Fruit fly (Drosophila melanogaster) whole organism, embryonic: ENCODE results near the gene sqh.
A peak's percentile ranks its signal among the peaks of the same experiment; 100 is the strongest.

Experiments used
- Abd-B ChIP-seq: fragments of 200-800 bp; sonication (Bioruptor generic); optimal IDR thresholded peaks from 2 replicates; lab custom pipeline; 2018; ENCODE audit warnings: missing biosample characterization, mild to moderate bottlenecking, missing genetic modification characterization, moderate library complexity
- Asciz ChIP-seq: fragments of 200-800 bp; sonication (Bioruptor generic); optimal IDR thresholded peaks from 2 replicates; lab custom pipeline; 2017; ENCODE audit warnings: missing biosample characterization, mild to moderate bottlenecking, missing genetic modification characterization, missing genetic modification reagents
- Atf-2 ChIP-seq: fragments of 200-800 bp; sonication (Bioruptor generic); optimal IDR thresholded peaks from 2 replicates; lab custom pipeline; 2016; ENCODE audit warnings: missing biosample characterization, missing genetic modification characterization
- Atf3 ChIP-seq: fragments of 200-800 bp; sonication (Bioruptor generic); optimal IDR thresholded peaks from 3 replicates; lab custom pipeline; 2016; ENCODE audit warnings: missing biosample characterization, missing genetic modification characterization
- Bgb ChIP-seq: fragments of 200-800 bp; sonication (Bioruptor generic); IDR thresholded peaks from 2 replicates; pipeline ENCODE4 v1.3.6; 2022; ENCODE audit warnings: missing biosample characterization, missing genetic modification characterization; ENCODE audit not compliant: partially characterized antibody
- CG10979 ChIP-seq: fragments of 200-800 bp; sonication (Bioruptor generic); optimal IDR thresholded peaks from 2 replicates; lab custom pipeline; 2018; ENCODE audit warnings: missing biosample characterization, mild to moderate bottlenecking, missing genetic modification characterization, moderate library complexity
- CG11696 ChIP-seq: fragments of 200-800 bp; sonication (Bioruptor generic); IDR thresholded peaks from 2 replicates; pipeline ENCODE4 v1.3.6; 2022; ENCODE audit warnings: missing biosample characterization, missing genetic modification characterization
- CG12659 ChIP-seq: fragments of 200-800 bp; sonication (Bioruptor generic); optimal IDR thresholded peaks from 3 replicates; lab custom pipeline; 2017; ENCODE audit warnings: mild to moderate bottlenecking, missing biosample characterization, missing genetic modification reagents, missing genetic modification characterization
- CG13296 ChIP-seq: fragments of 200-800 bp; sonication (Bioruptor generic); optimal IDR thresholded peaks from 3 replicates; lab custom pipeline; 2018; ENCODE audit warnings: missing biosample characterization, mild to moderate bottlenecking, missing genetic modification characterization
- CG13894 ChIP-seq: fragments of 200-800 bp; sonication (Bioruptor generic); optimal IDR thresholded peaks from 3 replicates; lab custom pipeline; 2018; ENCODE audit warnings: missing biosample characterization, mild to moderate bottlenecking, missing genetic modification characterization, moderate library complexity
- CG14014 ChIP-seq: fragments of 200-800 bp; sonication (Bioruptor generic); IDR thresholded peaks from 2 replicates; pipeline ENCODE4 v1.3.6; 2022; ENCODE audit warnings: missing biosample characterization, missing genetic modification characterization
- CG16815 ChIP-seq: fragments of 200-800 bp; sonication (Bioruptor generic); optimal IDR thresholded peaks from 3 replicates; lab custom pipeline; 2017; ENCODE audit warnings: missing biosample characterization, mild to moderate bottlenecking, missing genetic modification characterization
- CG17568 ChIP-seq: fragments of 200-800 bp; sonication (Bioruptor generic); optimal IDR thresholded peaks from 2 replicates; lab custom pipeline; 2018; ENCODE audit warnings: missing biosample characterization, mild to moderate bottlenecking, missing genetic modification characterization, moderate library complexity
- CG17612 ChIP-seq: fragments of 200-800 bp; sonication (Bioruptor generic); IDR thresholded peaks from 2 replicates; pipeline ENCODE4 v1.3.6; 2022; ENCODE audit warnings: missing biosample characterization, missing genetic modification characterization
- CG17802 ChIP-seq: fragments of 200-800 bp; sonication (Bioruptor generic); optimal IDR thresholded peaks from 2 replicates; lab custom pipeline; 2018; ENCODE audit warnings: missing biosample characterization, mild to moderate bottlenecking, missing genetic modification characterization, moderate library complexity
- CG2129 ChIP-seq: fragments of 200-800 bp; sonication (Bioruptor generic); IDR thresholded peaks from 2 replicates; pipeline ENCODE4 v1.3.6; 2022; ENCODE audit warnings: missing biosample characterization, missing genetic modification characterization; ENCODE audit not compliant: partially characterized antibody
- CG2875 ChIP-seq: fragments of 200-800 bp; sonication (Bioruptor generic); optimal IDR thresholded peaks from 2 replicates; lab custom pipeline; 2017; ENCODE audit warnings: missing biosample characterization, mild to moderate bottlenecking, missing genetic modification characterization, missing genetic modification reagents
- CG31224 ChIP-seq: fragments of 200-800 bp; sonication (Bioruptor generic); IDR thresholded peaks from 2 replicates; pipeline ENCODE4 v1.3.6; 2022; ENCODE audit warnings: missing biosample characterization, missing genetic modification characterization
- CG3726 ChIP-seq: fragments of 200-800 bp; sonication (Bioruptor generic); IDR thresholded peaks from 3 replicates; pipeline ENCODE4, ENCODE4 v1.3.6; 2022; ENCODE audit warnings: missing biosample characterization, missing genetic modification characterization
- CG3838 ChIP-seq: fragments of 200-800 bp; sonication (Bioruptor generic); optimal IDR thresholded peaks from 3 replicates; lab custom pipeline; 2016; ENCODE audit warnings: missing biosample characterization, missing genetic modification characterization
- CG4282 ChIP-seq: fragments of 200-800 bp; sonication (Bioruptor generic); optimal IDR thresholded peaks from 2 replicates; lab custom pipeline; 2016; ENCODE audit warnings: missing biosample characterization, missing genetic modification characterization
- CG6854 ChIP-seq: fragments of 200-800 bp; sonication (Bioruptor generic); optimal IDR thresholded peaks from 3 replicates; lab custom pipeline; 2017; ENCODE audit warnings: missing biosample characterization, mild to moderate bottlenecking, missing genetic modification characterization
- CG7556 ChIP-seq: fragments of 200-800 bp; sonication (Bioruptor generic); optimal IDR thresholded peaks from 2 replicates; lab custom pipeline; 2017; ENCODE audit warnings: missing biosample characterization, mild to moderate bottlenecking, missing genetic modification characterization
- CrebB ChIP-seq: fragments of 200-800 bp; sonication (Bioruptor generic); optimal IDR thresholded peaks from 3 replicates; lab custom pipeline; 2018; ENCODE audit warnings: missing biosample characterization, mild to moderate bottlenecking, missing genetic modification characterization
- Dip3 ChIP-seq: fragments of 200-800 bp; sonication (Bioruptor generic); optimal IDR thresholded peaks from 3 replicates; lab custom pipeline; 2016; ENCODE audit warnings: missing biosample characterization, missing genetic modification characterization
- Drgx ChIP-seq: fragments of 200-800 bp; sonication (Bioruptor generic); IDR thresholded peaks from 2 replicates; pipeline ENCODE4 v1.3.6; 2022; ENCODE audit warnings: missing biosample characterization, missing genetic modification characterization
- Ets65A ChIP-seq: fragments of 200-800 bp; sonication (Bioruptor generic); peaks from one replicate; lab custom pipeline; 2016; ENCODE audit warnings: missing biosample characterization, missing genetic modification characterization
- Hr39 ChIP-seq: fragments of >200 bp; optimal IDR thresholded peaks from 2 replicates; lab custom pipeline; 2017
- Jarid2 ChIP-seq: fragments of 200-800 bp; sonication (Bioruptor generic); optimal IDR thresholded peaks from 3 replicates; lab custom pipeline; 2017; ENCODE audit warnings: mild to moderate bottlenecking, missing biosample characterization, missing genetic modification reagents, missing genetic modification characterization
- NK7.1 ChIP-seq: fragments of 200-800 bp; sonication (Bioruptor generic); optimal IDR thresholded peaks from 3 replicates; lab custom pipeline; 2016; ENCODE audit warnings: missing biosample characterization, missing genetic modification characterization
- Oli ChIP-seq: fragments of 200-800 bp; sonication (Bioruptor generic); optimal IDR thresholded peaks from 2 replicates; lab custom pipeline; 2018; ENCODE audit warnings: missing biosample characterization, mild to moderate bottlenecking, missing genetic modification characterization, moderate library complexity
- ash1 ChIP-seq: fragments of 200-800 bp; sonication (Bioruptor generic); optimal IDR thresholded peaks from 2 replicates; lab custom pipeline; 2018; ENCODE audit warnings: missing biosample characterization, mild to moderate bottlenecking, missing genetic modification characterization
- corto ChIP-seq: fragments of 200-800 bp; sonication (Bioruptor generic); optimal IDR thresholded peaks from 2 replicates; lab custom pipeline; 2016; ENCODE audit warnings: missing biosample characterization, mild to moderate bottlenecking, missing genetic modification characterization, moderate library complexity
- dati ChIP-seq: fragments of 200-800 bp; sonication (Bioruptor generic); IDR thresholded peaks from 2 replicates; pipeline ENCODE4 v1.3.6; 2022; ENCODE audit warnings: missing biosample characterization, missing genetic modification characterization
- dpn ChIP-seq, 2 experiments: fragments of 200-800 bp; sonication (Bioruptor generic); optimal IDR thresholded peaks; 3 replicates each; lab custom pipeline; 2016; ENCODE audit warnings: missing biosample characterization in 2 of 2, missing genetic modification characterization in 2 of 2
- ems ChIP-seq: fragments of 200-800 bp; sonication (Bioruptor generic); optimal IDR thresholded peaks from 3 replicates; lab custom pipeline; 2016; ENCODE audit warnings: missing biosample characterization, missing genetic modification characterization
- jing ChIP-seq: fragments of 200-800 bp; sonication (Bioruptor generic); optimal IDR thresholded peaks from 2 replicates; lab custom pipeline; 2018; ENCODE audit warnings: missing biosample characterization, mild to moderate bottlenecking, missing genetic modification characterization
- ken ChIP-seq: fragments of 200-800 bp; sonication (Bioruptor generic); IDR thresholded peaks from 3 replicates; pipeline ENCODE4 v1.3.6; 2022; ENCODE audit warnings: missing biosample characterization, missing genetic modification characterization
- maf-S ChIP-seq: fragments of 200-800 bp; sonication (Bioruptor generic); optimal IDR thresholded peaks from 2 replicates; lab custom pipeline; 2016; ENCODE audit warnings: missing biosample characterization, missing genetic modification characterization
- mld ChIP-seq: fragments of 200-800 bp; sonication (Bioruptor generic); IDR thresholded peaks from 3 replicates; pipeline ENCODE4 v1.3.6; 2022; ENCODE audit warnings: missing biosample characterization, missing genetic modification characterization; ENCODE audit not compliant: partially characterized antibody
- nerfin-1 ChIP-seq: fragments of 200-800 bp; sonication (Bioruptor generic); optimal IDR thresholded peaks from 3 replicates; lab custom pipeline; 2019; ENCODE audit warnings: missing biosample characterization, mild to moderate bottlenecking, missing genetic modification characterization, moderate library complexity
- nerfin-2 ChIP-seq: fragments of 200-800 bp; sonication (Bioruptor generic); IDR thresholded peaks from 2 replicates; pipeline ENCODE4 v1.3.6; 2022; ENCODE audit warnings: missing biosample characterization, missing genetic modification characterization; ENCODE audit not compliant: partially characterized antibody
- schlank ChIP-seq: fragments of 200-800 bp; sonication (Bioruptor generic); optimal IDR thresholded peaks from 2 replicates; lab custom pipeline; 2018; ENCODE audit warnings: missing biosample characterization, mild to moderate bottlenecking, missing genetic modification characterization
- sd ChIP-seq: fragments of 200-800 bp; sonication (Bioruptor generic); optimal IDR thresholded peaks from 3 replicates; lab custom pipeline; 2018; ENCODE audit warnings: missing biosample characterization, mild to moderate bottlenecking, missing genetic modification characterization, moderate library complexity
- sim ChIP-seq: fragments of 200-800 bp; sonication (Bioruptor generic); IDR thresholded peaks from 2 replicates; pipeline ENCODE4 v1.3.6; 2022; ENCODE audit warnings: missing biosample characterization, missing genetic modification characterization
- sima ChIP-seq: fragments of 200-800 bp; sonication (Bioruptor generic); optimal IDR thresholded peaks from 2 replicates; lab custom pipeline; 2016; ENCODE audit warnings: missing biosample characterization, missing genetic modification characterization
- slp2 ChIP-seq: fragments of 200-800 bp; sonication (Bioruptor generic); optimal IDR thresholded peaks from 2 replicates; lab custom pipeline; 2016; ENCODE audit warnings: missing biosample characterization, missing genetic modification characterization
- stwl ChIP-seq: fragments of 200-800 bp; sonication (Bioruptor generic); optimal IDR thresholded peaks from 3 replicates; lab custom pipeline; 2018; ENCODE audit warnings: missing biosample characterization, mild to moderate bottlenecking, missing genetic modification characterization, moderate library complexity
- trem ChIP-seq: fragments of 200-800 bp; optimal IDR thresholded peaks from 3 replicates; lab custom pipeline; 2019; ENCODE audit warnings: missing biosample characterization, mild to moderate bottlenecking, missing genetic modification characterization, moderate library complexity
- unpg ChIP-seq: fragments of 200-800 bp; sonication (Bioruptor generic); optimal IDR thresholded peaks from 3 replicates; lab custom pipeline; 2018; ENCODE audit warnings: missing biosample characterization, mild to moderate bottlenecking, missing genetic modification characterization, moderate library complexity
- zfh2 ChIP-seq: fragments of 200-800 bp; sonication (Bioruptor generic); optimal IDR thresholded peaks from 2 replicates; lab custom pipeline; 2016; ENCODE audit warnings: missing biosample characterization, missing genetic modification characterization

Gene sqh

dm6 chrX:6263614-6264130 is 38.7 kb upstream of the sqh start (continued):
- no peak for TF ChIP-seq CG3726 (GFP tag; lab: Robert Waterston, UW)
- peak; percentile 78 for TF ChIP-seq Asciz (GFP tag; lab: Kevin White, UChicago)
- TF ChIP-seq CG10979 (tag; lab: Kevin White, UChicago) = peak; percentile 69
- peak; percentile 75 for TF ChIP-seq unpg
- no peak for TF ChIP-seq sim (GFP tag; lab: Robert Waterston, UW)
- peak; percentile 24 for TF ChIP-seq Atf-2 (GFP tag; lab: Kevin White, UChicago)
- TF ChIP-seq sd (tag; lab: Kevin White, UChicago) = peak; percentile 97
- TF ChIP-seq CG2875 (GFP tag; lab: Kevin White, UChicago) = peak; percentile 37
- TF ChIP-seq zfh2 (GFP tag; lab: Kevin White, UChicago) = peak; percentile 37
- TF ChIP-seq CrebB = peak; percentile 61
- TF ChIP-seq CG3838 = peak; percentile 33
- no peak for TF ChIP-seq dati (GFP tag; lab: Robert Waterston, UW)
- no peak for TF ChIP-seq Hr39
- TF ChIP-seq CG6854 (GFP tag; lab: Kevin White, UChicago) = peak; percentile 83
- TF ChIP-seq CG13894 (tag; lab: Kevin White, UChicago) = peak; percentile 51
- peak; percentile 85 for TF ChIP-seq CG12659 (GFP tag; lab: Kevin White, UChicago)
- TF ChIP-seq dpn (GFP tag; optimal IDR thresholded peaks at IDR 0.05; lab: Kevin White, UChicago) = peak; percentile 42 to 63
- TF ChIP-seq corto = no peak
- TF ChIP-seq mld = no peak
- peak; percentile 84 for TF ChIP-seq Oli (tag; lab: Kevin White, UChicago)
- TF ChIP-seq jing = peak; percentile 49
- TF ChIP-seq CG4282 (GFP tag; lab: Kevin White, UChicago) = no peak
- TF ChIP-seq nerfin-2 (GFP tag; lab: Robert Waterston, UW) = no peak
- TF ChIP-seq CG17568 = peak; percentile 62
- peak; percentile 52; the same call in 1 of the 2 replicates for TF ChIP-seq Drgx
- peak; percentile 74 for TF ChIP-seq ems (GFP tag; lab: Kevin White, UChicago)
- peak; percentile 62 for TF ChIP-seq CG14014 (GFP tag; lab: Robert Waterston, UW)
- peak; percentile 72 for TF ChIP-seq nerfin-1 (tag; lab: Kevin White, UChicago)
- peak; percentile 86 for TF ChIP-seq CG11696
- peak; percentile 72 for TF ChIP-seq schlank (tag; lab: Kevin White, UChicago)
- no peak for TF ChIP-seq NK7.1 (GFP tag; lab: Kevin White, UChicago)
- peak; percentile 95 for TF ChIP-seq Ets65A (GFP tag; lab: Kevin White, UChicago)
- TF ChIP-seq slp2 (GFP tag; lab: Kevin White, UChicago) = peak; percentile 31
- TF ChIP-seq trem (tag; lab: Kevin White, UChicago) = peak; percentile 22
- no peak for TF ChIP-seq sima (GFP tag; lab: Kevin White, UChicago)
- peak; percentile 11 for TF ChIP-seq Atf3 (GFP tag; lab: Kevin White, UChicago)
- TF ChIP-seq Abd-B = peak; percentile 66
- TF ChIP-seq maf-S (GFP tag; lab: Kevin White, UChicago) = no peak
- TF ChIP-seq CG16815 (GFP tag; lab: Kevin White, UChicago) = peak; percentile 15
- peak; percentile 86 for TF ChIP-seq CG7556
- peak; percentile 52 for TF ChIP-seq CG31224 (GFP tag; lab: Robert Waterston, UW)
- no peak for TF ChIP-seq ken (GFP tag; lab: Robert Waterston, UW)
- peak; percentile 68 for TF ChIP-seq Jarid2
- TF ChIP-seq CG17802 = no peak
- peak; percentile 65 for TF ChIP-seq Dip3 (GFP tag; lab: Kevin White, UChicago)
- peak; percentile 87 for TF ChIP-seq CG13296
- no peak for TF ChIP-seq Bgb (GFP tag; lab: Robert Waterston, UW)
- TF ChIP-seq ash1 = no peak
- no peak for TF ChIP-seq CG2129 (GFP tag; lab: Robert Waterston, UW)
- no peak for TF ChIP-seq stwl (tag; lab: Kevin White, UChicago)
- TF ChIP-seq CG17612 (GFP tag; lab: Robert Waterston, UW) = no peak
